Worm (Caenorhabditis elegans): Measurements from ENCODE around the gene tbc-2.

Gene tbc-2

ce11 chrII:5865405-5866308, 38.4 kb upstream of the tbc-2 start, which contains the start of gene F55C12.19:
Gene F55C12.19 (plus strand): TSS chrII:5866139.
- TF ChIP-seq aly-1 (tag; optimal IDR thresholded peaks at IDR 0.05) (no peak), tbx-11 (GFP tag; IDR thresholded peaks at IDR 0.05) (no peak), hmg-4 (GFP tag; optimal IDR thresholded peaks at IDR 0.05) (no peak), hnd-1 (tag; optimal IDR thresholded peaks at IDR 0.05) (no peak), ceh-36 (tag; optimal IDR thresholded peaks at IDR 0.05) (no peak), pes-1 (GFP tag; IDR thresholded peaks at IDR 0.05) (no peak), flt-1 (GFP tag; IDR thresholded peaks at IDR 0.05) (no peak), tbx-37 (GFP tag; conservative IDR thresholded peaks at IDR 0.05) (no peak), hmbx-1 (tag; optimal IDR thresholded peaks at IDR 0.05) (no peak), scrt-1 (GFP tag; IDR thresholded peaks at IDR 0.05) (no peak), F13C5.2 (tag; optimal IDR thresholded peaks at IDR 0.05) (no peak)

DNA sequence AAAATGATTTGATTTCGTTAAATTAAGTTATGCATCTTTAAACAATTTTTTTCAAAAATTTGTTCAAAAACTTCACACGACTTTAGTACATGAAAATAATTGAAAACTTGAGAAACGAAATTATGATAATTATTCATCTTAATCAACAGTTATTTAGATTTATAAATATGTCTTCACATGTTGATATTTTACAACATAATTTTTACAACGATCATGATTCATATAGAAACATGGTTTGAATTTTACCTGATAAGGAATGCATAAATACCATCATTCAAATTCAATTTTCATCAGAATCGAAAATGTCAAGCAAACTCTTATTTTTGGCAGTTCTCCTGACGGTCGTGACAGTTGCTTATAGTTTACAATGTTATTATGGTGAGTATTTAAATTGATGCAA, 36.6 kb upstream of the tbc-2 start, which contains the start of gene tag-234:
tag-234 (plus strand) TSS at position 301 of the 400 bp plus-strand sequence.
- no peak for TF ChIP-seq ets-7 (tag; optimal IDR thresholded peaks at IDR 0.05)
- no peak for TF ChIP-seq ceh-36 (tag; optimal IDR thresholded peaks at IDR 0.05)
- TF ChIP-seq hmbx-1 (tag; optimal IDR thresholded peaks at IDR 0.05) = no peak
- no peak for TF ChIP-seq tbx-11 (GFP tag; IDR thresholded peaks at IDR 0.05)
- TF ChIP-seq aly-1 (tag; optimal IDR thresholded peaks at IDR 0.05) = no peak
- TF ChIP-seq tbx-37 (GFP tag; conservative IDR thresholded peaks at IDR 0.05) = no peak
- no peak for TF ChIP-seq sea-1 (GFP tag; conservative IDR thresholded peaks at IDR 0.05)
- no peak for TF ChIP-seq F13C5.2 (tag; optimal IDR thresholded peaks at IDR 0.05)
- no peak for TF ChIP-seq B0310.2 (tag; optimal IDR thresholded peaks at IDR 0.05)
- TF ChIP-seq scrt-1 (GFP tag; IDR thresholded peaks at IDR 0.05) = no peak
- no peak for TF ChIP-seq pes-1 (GFP tag; IDR thresholded peaks at IDR 0.05)
- TF ChIP-seq tra-4 (tag; optimal IDR thresholded peaks at IDR 0.05) = no peak
- TF ChIP-seq hmg-4 (GFP tag; optimal IDR thresholded peaks at IDR 0.05) = no peak
- no peak for TF ChIP-seq ama-1 (optimal IDR thresholded peaks at IDR 0.05)
- TF ChIP-seq hnd-1 (tag; optimal IDR thresholded peaks at IDR 0.05) = no peak

- TF ChIP-seq ama-1 (optimal IDR thresholded peaks at IDR 0.05) (no peak), aly-1 (tag; optimal IDR thresholded peaks at IDR 0.05) (no peak), ceh-36 (tag; optimal IDR thresholded peaks at IDR 0.05) (no peak), hmbx-1 (tag; optimal IDR thresholded peaks at IDR 0.05) (no peak), flt-1 (GFP tag; IDR thresholded peaks at IDR 0.05) (no peak), pes-1 (GFP tag; IDR thresholded peaks at IDR 0.05) (no peak), scrt-1 (GFP tag; IDR thresholded peaks at IDR 0.05) (no peak), hmg-4 (GFP tag; optimal IDR thresholded peaks at IDR 0.05) (no peak), tbx-37 (GFP tag; conservative IDR thresholded peaks at IDR 0.05) (no peak), tra-4 (tag; optimal IDR thresholded peaks at IDR 0.05) (no peak), hnd-1 (tag; optimal IDR thresholded peaks at IDR 0.05) (no peak)
Measured at ce11 chrII:5860621-5861020, 33.4 kb upstream of the tbc-2 start.

DNA sequence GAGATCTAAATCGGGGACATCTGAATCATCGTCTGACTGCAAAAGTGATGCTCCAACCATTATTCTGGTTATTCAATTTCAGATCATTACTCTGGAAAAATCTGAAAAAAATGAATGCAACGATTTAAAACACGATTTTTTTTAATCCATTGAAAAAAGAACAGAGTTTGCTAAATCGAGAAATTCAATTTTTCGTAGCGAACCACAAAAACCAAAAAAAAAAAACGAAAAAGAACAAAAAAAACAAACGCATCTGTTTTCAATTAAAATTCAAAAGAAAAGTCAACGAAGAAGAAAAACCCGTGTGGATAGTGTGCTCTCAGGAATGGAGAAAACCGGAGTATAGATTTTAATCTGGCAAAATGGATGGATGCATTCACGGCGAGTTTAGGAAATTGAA, 31.1 kb upstream of the tbc-2 start, which contains the start of gene F55C12.4:
F55C12.4 (minus strand) TSS at position 101 of the 400 bp plus-strand sequence.
- no peak for TF ChIP-seq ets-7 (tag; optimal IDR thresholded peaks at IDR 0.05)
- TF ChIP-seq tbx-11 (GFP tag; IDR thresholded peaks at IDR 0.05) = no peak
- no peak for TF ChIP-seq flt-1 (GFP tag; IDR thresholded peaks at IDR 0.05)
- no peak for TF ChIP-seq aly-1 (tag; optimal IDR thresholded peaks at IDR 0.05)
- TF ChIP-seq ama-1 (optimal IDR thresholded peaks at IDR 0.05) = no peak
- TF ChIP-seq sea-1 (GFP tag; conservative IDR thresholded peaks at IDR 0.05) = no peak
- no peak for TF ChIP-seq B0310.2 (tag; optimal IDR thresholded peaks at IDR 0.05)
- TF ChIP-seq ceh-13 (GFP tag; optimal IDR thresholded peaks at IDR 0.05) = no peak

ce11 chrII:5854122-5854521, 26.9 kb upstream of the tbc-2 start, which contains the start of gene H41C03.1:
Gene H41C03.1 (plus strand): TSS chrII:5854422.
- TF ChIP-seq ceh-13 (GFP tag; optimal IDR thresholded peaks at IDR 0.05) (no peak), tbx-11 (GFP tag; IDR thresholded peaks at IDR 0.05) (no peak), hnd-1 (tag; optimal IDR thresholded peaks at IDR 0.05) (no peak), ceh-36 (tag; optimal IDR thresholded peaks at IDR 0.05) (no peak), tra-4 (tag; optimal IDR thresholded peaks at IDR 0.05) (no peak), scrt-1 (GFP tag; IDR thresholded peaks at IDR 0.05) (no peak), ets-7 (tag; optimal IDR thresholded peaks at IDR 0.05) (no peak), ama-1 (optimal IDR thresholded peaks at IDR 0.05) (no peak), F13C5.2 (tag; optimal IDR thresholded peaks at IDR 0.05) (no peak), flt-1 (GFP tag; IDR thresholded peaks at IDR 0.05) (no peak), pes-1 (GFP tag; IDR thresholded peaks at IDR 0.05) (no peak), tbx-37 (GFP tag; conservative IDR thresholded peaks at IDR 0.05) (no peak), sea-1 (GFP tag; conservative IDR thresholded peaks at IDR 0.05) (no peak), hmg-4 (GFP tag; optimal IDR thresholded peaks at IDR 0.05) (no peak), B0310.2 (tag; optimal IDR thresholded peaks at IDR 0.05) (no peak)

ce11 chrII:5853261-5853660, 26.0 kb upstream of the tbc-2 start:
- TF ChIP-seq ets-7 (tag; optimal IDR thresholded peaks at IDR 0.05) (no peak), F13C5.2 (tag; optimal IDR thresholded peaks at IDR 0.05) (no peak), hnd-1 (tag; optimal IDR thresholded peaks at IDR 0.05) (no peak), flt-1 (GFP tag; IDR thresholded peaks at IDR 0.05) (no peak), ama-1 (optimal IDR thresholded peaks at IDR 0.05) (no peak), hmbx-1 (tag; optimal IDR thresholded peaks at IDR 0.05) (no peak), ceh-13 (GFP tag; optimal IDR thresholded peaks at IDR 0.05) (no peak), ceh-36 (tag; optimal IDR thresholded peaks at IDR 0.05) (no peak), aly-1 (tag; optimal IDR thresholded peaks at IDR 0.05) (no peak), pes-1 (GFP tag; IDR thresholded peaks at IDR 0.05) (no peak), sea-1 (GFP tag; conservative IDR thresholded peaks at IDR 0.05) (no peak), tra-4 (tag; optimal IDR thresholded peaks at IDR 0.05) (no peak), hmg-4 (GFP tag; optimal IDR thresholded peaks at IDR 0.05) (no peak), scrt-1 (GFP tag; IDR thresholded peaks at IDR 0.05) (no peak), B0310.2 (tag; optimal IDR thresholded peaks at IDR 0.05) (no peak), tbx-11 (GFP tag; IDR thresholded peaks at IDR 0.05) (no peak)

DNA sequence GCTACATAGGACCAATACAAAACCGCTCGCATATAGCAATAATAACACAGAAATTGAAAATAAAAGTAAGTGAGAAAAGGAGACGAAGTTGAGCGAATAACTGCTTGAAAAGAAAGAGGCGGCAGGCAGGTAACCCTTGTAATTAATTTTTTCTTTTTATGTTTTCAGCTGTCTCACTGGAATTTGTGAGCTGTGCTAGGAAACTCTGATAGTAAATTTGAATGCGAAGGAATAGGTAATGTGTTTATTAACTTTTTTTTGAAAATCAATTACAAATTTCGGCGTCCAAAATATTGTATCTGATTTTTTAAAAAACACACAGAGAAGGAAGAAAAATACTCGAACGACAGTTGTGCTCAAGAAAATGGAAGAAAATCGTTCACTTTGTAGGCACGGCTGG, 24.8 kb upstream of the tbc-2 start, which contains the start of gene H41C03.2:
H41C03.2 (minus strand) TSS at position 101 of the 400 bp plus-strand sequence.
- TF ChIP-seq ama-1 (optimal IDR thresholded peaks at IDR 0.05) (no peak), F13C5.2 (tag; optimal IDR thresholded peaks at IDR 0.05) (no peak), hmbx-1 (tag; optimal IDR thresholded peaks at IDR 0.05) (no peak), flt-1 (GFP tag; IDR thresholded peaks at IDR 0.05) (no peak), tra-4 (tag; optimal IDR thresholded peaks at IDR 0.05) (no peak), pes-1 (GFP tag; IDR thresholded peaks at IDR 0.05) (no peak), ets-7 (tag; optimal IDR thresholded peaks at IDR 0.05) (no peak), tbx-37 (GFP tag; conservative IDR thresholded peaks at IDR 0.05) (no peak), scrt-1 (GFP tag; IDR thresholded peaks at IDR 0.05) (no peak), hnd-1 (tag; optimal IDR thresholded peaks at IDR 0.05) (no peak), ceh-36 (tag; optimal IDR thresholded peaks at IDR 0.05) (no peak), tbx-11 (GFP tag; IDR thresholded peaks at IDR 0.05) (no peak), hmg-4 (GFP tag; optimal IDR thresholded peaks at IDR 0.05) (no peak), sea-1 (GFP tag; conservative IDR thresholded peaks at IDR 0.05) (no peak), aly-1 (tag; optimal IDR thresholded peaks at IDR 0.05) (no peak), ceh-13 (GFP tag; optimal IDR thresholded peaks at IDR 0.05) (no peak), B0310.2 (tag; optimal IDR thresholded peaks at IDR 0.05) (no peak)
